Fruit fly (Drosophila melanogaster) whole organism, embryonic: ENCODE measurements around the gene CG33791.
A peak's percentile ranks its signal among the peaks of the same experiment; 100 is the strongest.

ENCODE experiments used
- Abd-B ChIP-seq: fragments of 200-800 bp; sonication (Bioruptor generic); optimal IDR thresholded peaks from 2 replicates; lab custom pipeline; 2018; ENCODE audit warnings: missing biosample characterization, mild to moderate bottlenecking, missing genetic modification characterization, moderate library complexity
- CG10979 ChIP-seq: fragments of 200-800 bp; sonication (Bioruptor generic); optimal IDR thresholded peaks from 2 replicates; lab custom pipeline; 2018; ENCODE audit warnings: missing biosample characterization, mild to moderate bottlenecking, missing genetic modification characterization, moderate library complexity
- CG12391 ChIP-seq: fragments of 200-800 bp; sonication (Bioruptor generic); optimal IDR thresholded peaks from 3 replicates; lab custom pipeline; 2018; ENCODE audit warnings: missing biosample characterization, mild to moderate bottlenecking, missing genetic modification characterization, moderate library complexity
- CG12659 ChIP-seq: fragments of 200-800 bp; sonication (Bioruptor generic); optimal IDR thresholded peaks from 3 replicates; lab custom pipeline; 2017; ENCODE audit warnings: mild to moderate bottlenecking, missing biosample characterization, missing genetic modification reagents, missing genetic modification characterization
- CG16813 ChIP-seq: fragments of 200-800 bp; sonication (Bioruptor generic); IDR thresholded peaks from 3 replicates; pipeline ENCODE4 v1.3.6; 2022; ENCODE audit warnings: missing biosample characterization, missing genetic modification characterization; ENCODE audit not compliant: partially characterized antibody
- CG17568 ChIP-seq: fragments of 200-800 bp; sonication (Bioruptor generic); optimal IDR thresholded peaks from 2 replicates; lab custom pipeline; 2018; ENCODE audit warnings: missing biosample characterization, mild to moderate bottlenecking, missing genetic modification characterization, moderate library complexity
- CG18476 ChIP-seq: fragments of 200-800 bp; sonication (Bioruptor generic); optimal IDR thresholded peaks from 2 replicates; lab custom pipeline; 2016; ENCODE audit warnings: missing biosample characterization, mild to moderate bottlenecking, missing genetic modification characterization
- CG30403 ChIP-seq: fragments of 200-800 bp; sonication (Bioruptor generic); optimal IDR thresholded peaks from 3 replicates; lab custom pipeline; 2016; ENCODE audit warnings: missing biosample characterization, missing genetic modification characterization
- CG34376 ChIP-seq: fragments of 200-800 bp; sonication (Bioruptor generic); optimal IDR thresholded peaks from 2 replicates; lab custom pipeline; 2018; ENCODE audit warnings: missing biosample characterization, mild to moderate bottlenecking, missing genetic modification characterization
- CG34422 ChIP-seq: fragments of 200-800 bp; sonication (Bioruptor generic); IDR thresholded peaks from 3 replicates; pipeline ENCODE4 v1.3.6; 2022; ENCODE audit warnings: missing biosample characterization, missing genetic modification characterization
- CG4424 ChIP-seq: fragments of 200-800 bp; sonication (Bioruptor generic); optimal IDR thresholded peaks from 3 replicates; lab custom pipeline; 2016; ENCODE audit warnings: missing biosample characterization, missing genetic modification characterization
- CG4730 ChIP-seq: fragments of 200-800 bp; sonication (Bioruptor generic); IDR thresholded peaks from 2 replicates; pipeline ENCODE4 v1.3.6; 2022; ENCODE audit warnings: missing biosample characterization, missing genetic modification characterization
- CG6175 ChIP-seq: fragments of 200-800 bp; sonication (Bioruptor generic); IDR thresholded peaks from 3 replicates; pipeline ENCODE4 v1.3.6; 2022; ENCODE audit warnings: missing biosample characterization, missing genetic modification characterization
- CG7372 ChIP-seq: fragments of 200-800 bp; sonication (Bioruptor generic); IDR thresholded peaks from 2 replicates; pipeline ENCODE4 v1.3.6; 2022; ENCODE audit warnings: missing biosample characterization, missing genetic modification characterization
- CG8089 ChIP-seq: fragments of 200-800 bp; sonication (Bioruptor generic); optimal IDR thresholded peaks from 3 replicates; lab custom pipeline; 2016; ENCODE audit warnings: missing biosample characterization, missing genetic modification characterization
- D ChIP-seq, 2 experiments: fragments of 200-800 bp in 1 of 2; fragments of >200 bp in 1 of 2; sonication (Bioruptor generic) in 1 of 2; optimal IDR thresholded peaks; 2 replicates in 1 of 2; 3 replicates in 1 of 2; lab custom pipeline; 2017; ENCODE audit warnings: mild to moderate bottlenecking in 1 of 2, missing biosample characterization in 1 of 2, missing genetic modification characterization in 1 of 2, missing genetic modification reagents in 1 of 2
- Dll ChIP-seq: fragments of 200-800 bp; sonication (Bioruptor generic); IDR thresholded peaks from 4 replicates; pipeline ENCODE4 v1.3.6; 2022; ENCODE audit warnings: missing biosample characterization, missing genetic modification characterization; ENCODE audit not compliant: partially characterized antibody
- Elba2 ChIP-seq: fragments of 200-800 bp; sonication (Bioruptor generic); optimal IDR thresholded peaks from 3 replicates; lab custom pipeline; 2016; ENCODE audit warnings: missing biosample characterization, missing genetic modification characterization
- Ets97D ChIP-seq: fragments of 200-800 bp; sonication (Bioruptor generic); optimal IDR thresholded peaks from 3 replicates; lab custom pipeline; 2016; ENCODE audit warnings: missing biosample characterization, missing genetic modification characterization
- HLHmδ ChIP-seq: fragments of 200-800 bp; sonication (Bioruptor generic); optimal IDR thresholded peaks from 2 replicates; lab custom pipeline; 2018; ENCODE audit warnings: missing biosample characterization, mild to moderate bottlenecking, missing genetic modification characterization, moderate library complexity
- HmgD ChIP-seq: fragments of 200-800 bp; sonication (Bioruptor generic); optimal IDR thresholded peaks from 3 replicates; lab custom pipeline; 2016; ENCODE audit warnings: missing biosample characterization, missing genetic modification characterization
- Hsf ChIP-seq: fragments of 200-800 bp; sonication (Bioruptor generic); optimal IDR thresholded peaks from 3 replicates; lab custom pipeline; 2016; ENCODE audit warnings: missing biosample characterization, missing genetic modification characterization
- Lhr ChIP-seq: fragments of 200-800 bp; sonication (Bioruptor generic); optimal IDR thresholded peaks from 3 replicates; lab custom pipeline; 2017; ENCODE audit warnings: mild to moderate bottlenecking, missing biosample characterization, missing genetic modification reagents, missing genetic modification characterization
- Lim3 ChIP-seq: fragments of 200-800 bp; sonication (Bioruptor generic); IDR thresholded peaks from 2 replicates; pipeline ENCODE4 v1.3.6; 2022; ENCODE audit warnings: missing biosample characterization, missing genetic modification characterization
- MBD-R2 ChIP-seq: fragments of 200-800 bp; sonication (Bioruptor generic); IDR thresholded peaks from 2 replicates; pipeline ENCODE4 v1.3.6; 2022; ENCODE audit warnings: missing biosample characterization, missing genetic modification characterization
- Max ChIP-seq: fragments of 200-800 bp; sonication (Bioruptor generic); optimal IDR thresholded peaks from 2 replicates; lab custom pipeline; 2016; ENCODE audit warnings: missing biosample characterization, mild to moderate bottlenecking, missing genetic modification characterization
- Med ChIP-seq: fragments of 200-800 bp; sonication (Bioruptor generic); peaks from one replicate; lab custom pipeline; 2016; ENCODE audit warnings: missing biosample characterization, missing genetic modification characterization, mild to moderate bottlenecking, inconsistent platforms, moderate library complexity
- Meics ChIP-seq: fragments of 200-800 bp; sonication (Bioruptor generic); optimal IDR thresholded peaks from 2 replicates; lab custom pipeline; 2017; ENCODE audit warnings: missing biosample characterization, mild to moderate bottlenecking, missing genetic modification characterization
- NfI ChIP-seq: fragments of 200-800 bp; sonication (Bioruptor generic); optimal IDR thresholded peaks from 3 replicates; lab custom pipeline; 2018; ENCODE audit warnings: missing biosample characterization, mild to moderate bottlenecking, missing genetic modification characterization, moderate library complexity
- Rfx ChIP-seq: fragments of 200-800 bp; sonication (Bioruptor generic); IDR thresholded peaks from 2 replicates; pipeline ENCODE4 v1.3.6; 2022; ENCODE audit warnings: missing biosample characterization, missing genetic modification characterization
- Scr ChIP-seq: fragments of 200-800 bp; sonication (Bioruptor generic); IDR thresholded peaks from 2 replicates; pipeline ENCODE4 v1.3.6; 2022; ENCODE audit warnings: missing biosample characterization, missing genetic modification characterization; ENCODE audit not compliant: partially characterized antibody
- Xbp1 ChIP-seq: fragments of 200-800 bp; sonication (Bioruptor generic); optimal IDR thresholded peaks from 3 replicates; lab custom pipeline; 2016; ENCODE audit warnings: missing biosample characterization, mild to moderate bottlenecking, missing genetic modification characterization
- YL-1 ChIP-seq: fragments of 200-800 bp; sonication (Bioruptor generic); optimal IDR thresholded peaks from 3 replicates; lab custom pipeline; 2017; ENCODE audit warnings: missing biosample characterization, mild to moderate bottlenecking, missing genetic modification characterization
- bbx ChIP-seq: fragments of 200-800 bp; sonication (Bioruptor generic); IDR thresholded peaks from 2 replicates; pipeline ENCODE4 v1.3.6; 2022; ENCODE audit warnings: missing biosample characterization, missing genetic modification characterization; ENCODE audit not compliant: partially characterized antibody
- bcd ChIP-seq: fragments of 200-800 bp; sonication (Bioruptor generic); optimal IDR thresholded peaks from 2 replicates; lab custom pipeline; 2017; ENCODE audit warnings: missing biosample characterization, mild to moderate bottlenecking, missing genetic modification characterization
- ewg ChIP-seq: fragments of 200-800 bp; sonication (Bioruptor generic); optimal IDR thresholded peaks from 3 replicates; lab custom pipeline; 2017; ENCODE audit warnings: mild to moderate bottlenecking, missing biosample characterization, missing genetic modification reagents, missing genetic modification characterization
- ftz-f1 ChIP-seq: fragments of 200-800 bp; sonication (Bioruptor generic); optimal IDR thresholded peaks from 2 replicates; lab custom pipeline; 2016; ENCODE audit warnings: missing biosample characterization, missing genetic modification characterization
- hbn ChIP-seq: fragments of 200-800 bp; sonication (Bioruptor generic); IDR thresholded peaks from 2 replicates; pipeline ENCODE4 v1.3.6; 2022; ENCODE audit warnings: missing biosample characterization, missing genetic modification characterization; ENCODE audit not compliant: partially characterized antibody
- kah ChIP-seq: fragments of 200-800 bp; sonication (Bioruptor generic); optimal IDR thresholded peaks from 2 replicates; lab custom pipeline; 2018; ENCODE audit warnings: missing biosample characterization, mild to moderate bottlenecking, missing genetic modification characterization
- kni ChIP-seq: fragments of 200-800 bp; sonication (Bioruptor generic); optimal IDR thresholded peaks from 3 replicates; lab custom pipeline; 2017; ENCODE audit warnings: mild to moderate bottlenecking, missing biosample characterization, missing genetic modification reagents, missing genetic modification characterization
- nmo ChIP-seq: fragments of 200-800 bp; sonication (Bioruptor generic); optimal IDR thresholded peaks from 2 replicates; lab custom pipeline; 2018; ENCODE audit warnings: missing biosample characterization, mild to moderate bottlenecking, missing genetic modification characterization, moderate library complexity
- slbo ChIP-seq: fragments of 200-800 bp; sonication (Bioruptor generic); IDR thresholded peaks from 2 replicates; pipeline ENCODE4 v1.3.6; 2022; ENCODE audit warnings: missing biosample characterization, missing genetic modification characterization
- slou ChIP-seq: fragments of 200-800 bp; sonication (Bioruptor generic); optimal IDR thresholded peaks from 3 replicates; lab custom pipeline; 2016; ENCODE audit warnings: missing biosample characterization, missing genetic modification characterization
- tin ChIP-seq: fragments of 200-800 bp; sonication (Bioruptor generic); optimal IDR thresholded peaks from 3 replicates; lab custom pipeline; 2016; ENCODE audit warnings: missing biosample characterization, missing genetic modification characterization
- trem ChIP-seq: fragments of 200-800 bp; optimal IDR thresholded peaks from 3 replicates; lab custom pipeline; 2019; ENCODE audit warnings: missing biosample characterization, mild to moderate bottlenecking, missing genetic modification characterization, moderate library complexity
- unc-4 ChIP-seq: fragments of 200-800 bp; sonication (Bioruptor generic); IDR thresholded peaks from 2 replicates; pipeline ENCODE4 v1.3.6; 2022; ENCODE audit warnings: missing biosample characterization, missing genetic modification characterization; ENCODE audit not compliant: partially characterized antibody
- vvl ChIP-seq: fragments of 200-800 bp; sonication (Bioruptor generic); IDR thresholded peaks from 2 replicates; pipeline ENCODE4 v1.3.6; 2022; ENCODE audit warnings: missing biosample characterization, missing genetic modification characterization
- zfh2 ChIP-seq: fragments of 200-800 bp; sonication (Bioruptor generic); optimal IDR thresholded peaks from 2 replicates; lab custom pipeline; 2016; ENCODE audit warnings: missing biosample characterization, missing genetic modification characterization

The CG33791 gene

dm6 chr3L:1618116-1618727 is 15.5 kb downstream of the CG33791 start, which contains the start of the genes CG13926, ABCB7 and CG33230 (continued):
- TF ChIP-seq slou (GFP tag; lab: Kevin White, UChicago) (no peak), Abd-B (GFP tag; lab: Kevin White, UChicago) (peak; percentile 14), CG4424 (peak; percentile 44), kah (GFP tag; lab: Kevin White, UChicago) (peak; percentile 29), tin (GFP tag; lab: Kevin White, UChicago) (peak; percentile 23), CG12391 (tag; lab: Kevin White, UChicago) (peak; percentile 55), CG30403 (GFP tag; lab: Kevin White, UChicago) (peak; percentile 57), CG12659 (peak; percentile 63), Elba2 (GFP tag; lab: Kevin White, UChicago) (no peak), NfI (GFP tag; lab: Kevin White, UChicago) (peak; percentile 16), CG34422 (GFP tag; lab: Robert Waterston, UW) (peak; percentile 60; the same call in 2 of the 3 replicates), CG10979 (tag; lab: Kevin White, UChicago) (peak; percentile 11), YL-1 (peak; percentile 89), kni (GFP tag; lab: Kevin White, UChicago) (peak; percentile 59), Hsf (GFP tag; lab: Kevin White, UChicago) (peak; percentile 40), Lhr (GFP tag; lab: Kevin White, UChicago) (peak; percentile 8), Meics (peak; percentile 45), slbo (peak; percentile 39; the same call in 1 of the 2 replicates), CG8089 (no peak), bcd (GFP tag; lab: Kevin White, UChicago) (peak; percentile 15), Med (GFP tag; lab: Kevin White, UChicago) (peak; percentile 92), nmo (GFP tag; lab: Kevin White, UChicago) (peak; percentile 56), ftz-f1 (GFP tag; lab: Kevin White, UChicago) (peak; percentile 98), CG17568 (GFP tag; lab: Kevin White, UChicago) (no peak), Xbp1 (GFP tag; lab: Kevin White, UChicago) (peak; percentile 7), CG16813 (GFP tag; lab: Robert Waterston, UW) (peak; percentile 43; the same call in 1 of the 3 replicates), Rfx (peak; percentile 57; the same call in 1 of the 2 replicates), CG18476 (GFP tag; lab: Kevin White, UChicago) (peak; percentile 20), ewg (no peak), HLHmδ (GFP tag; lab: Kevin White, UChicago) (no peak), bbx (0 out of 2 replicates have a peak, but pooled peaks have one; percentile 2), Scr (GFP tag; lab: Robert Waterston, UW) (peak; percentile 54), Dll (GFP tag; lab: Robert Waterston, UW) (peak; percentile 41; the same call in 1 of the 4 replicates), unc-4 (0 out of 2 replicates have a peak, but pooled peaks have one; percentile 38), CG34376 (peak; percentile 37), D (optimal IDR thresholded peaks at IDR 0.05; lab: Kevin White, UChicago) (no peak), D (GFP tag; optimal IDR thresholded peaks at IDR 0.05; lab: Kevin White, UChicago) (no peak), Ets97D (peak; percentile 1), Max (GFP tag; lab: Kevin White, UChicago) (peak; percentile 44), vvl (GFP tag; lab: Robert Waterston, UW) (peak; percentile 32; the same call in 1 of the 2 replicates), Lim3 (GFP tag; lab: Robert Waterston, UW) (no peak), zfh2 (GFP tag; lab: Kevin White, UChicago) (peak; percentile 31), CG7372 (GFP tag; lab: Robert Waterston, UW) (no peak), trem (peak; percentile 65), CG6175 (GFP tag; lab: Robert Waterston, UW) (no peak), hbn (GFP tag; lab: Robert Waterston, UW) (0 out of 2 replicates have a peak, but pooled peaks have one; percentile 21), MBD-R2 (peak; percentile 84), CG4730 (GFP tag; lab: Robert Waterston, UW) (no peak), HmgD (GFP tag; lab: Kevin White, UChicago) (no peak)
